Worm (Caenorhabditis elegans) whole organism, L1 larva: ENCODE measurements around the gene lips-1.

Experiments used
- blmp-1 ChIP-seq: fragments of 150-350 bp; optimal IDR thresholded peaks from 2 replicates; lab custom pipeline; 2014; ENCODE audit warnings: missing biosample characterization, missing genetic modification characterization
- ceh-8 ChIP-seq: fragments of 200-800 bp; sonication (Bioruptor generic); optimal IDR thresholded peaks from 2 replicates; lab custom pipeline; 2018; ENCODE audit warnings: mild to moderate bottlenecking, missing genetic modification characterization, moderate library complexity, missing compliant biosample characterization
- ces-1 ChIP-seq: fragments of 150-350 bp; optimal IDR thresholded peaks from 2 replicates; lab custom pipeline; 2014; ENCODE audit warnings: missing biosample characterization, missing genetic modification reagents, missing genetic modification characterization
- fkh-10 ChIP-seq: sonication (generic microtip); optimal IDR thresholded peaks from 2 replicates; lab custom pipeline; 2017; ENCODE audit warnings: missing biosample characterization, missing genetic modification reagents, missing genetic modification characterization
- nhr-76 ChIP-seq: sonication (generic microtip); optimal IDR thresholded peaks from 2 replicates; lab custom pipeline; 2017; ENCODE audit warnings: missing biosample characterization, missing genetic modification characterization
- nhr-77 ChIP-seq: fragments of 150-350 bp; optimal IDR thresholded peaks from 2 replicates; lab custom pipeline; 2014; ENCODE audit warnings: missing biosample characterization, missing genetic modification characterization
- pqm-1 ChIP-seq: sonication (generic microtip); optimal IDR thresholded peaks from 3 replicates; lab custom pipeline; 2017; ENCODE audit warnings: missing biosample characterization, missing genetic modification characterization
- rnt-1 ChIP-seq: sonication (generic microtip); optimal IDR thresholded peaks from 2 replicates; lab custom pipeline; 2016; ENCODE audit warnings: mild to moderate bottlenecking, missing genetic modification characterization, moderate library complexity, missing compliant biosample characterization
- skn-1 ChIP-seq: fragments of 150-350 bp; optimal IDR thresholded peaks from 2 replicates; lab custom pipeline; 2014; ENCODE audit warnings: missing biosample characterization, missing genetic modification characterization
- sup-37 ChIP-seq: fragments of 200-800 bp; sonication (Bioruptor generic); optimal IDR thresholded peaks from 2 replicates; lab custom pipeline; 2018; ENCODE audit warnings: mild to moderate bottlenecking, missing genetic modification characterization, missing compliant biosample characterization
- unc-62 ChIP-seq: fragments of 150-350 bp; optimal IDR thresholded peaks from 2 replicates; lab custom pipeline; 2014; ENCODE audit warnings: missing biosample characterization, missing genetic modification reagents, missing genetic modification characterization
- zag-1 ChIP-seq: fragments of 150-350 bp; optimal IDR thresholded peaks from 2 replicates; lab custom pipeline; 2014; ENCODE audit warnings: missing biosample characterization, missing genetic modification characterization

- TF ChIP-seq zag-1: no peak
- peak; percentile 53 for TF ChIP-seq rnt-1 (tag; lab: Kevin White, UChicago)
- TF ChIP-seq ces-1 (GFP tag; lab: Kevin White, UChicago): no peak
- TF ChIP-seq nhr-76 (tag; lab: Kevin White, UChicago): no peak
- TF ChIP-seq blmp-1: peak; percentile 62
- peak; percentile 48 for TF ChIP-seq skn-1 (tag; lab: Kevin White, UChicago)
- peak; percentile 20 for TF ChIP-seq sup-37 (GFP tag; lab: Kevin White, UChicago)
- TF ChIP-seq pqm-1: no peak
- TF ChIP-seq ceh-8 (GFP tag; lab: Kevin White, UChicago): no peak
- TF ChIP-seq nhr-77 (tag; lab: Kevin White, UChicago): no peak
- TF ChIP-seq unc-62: no peak
- TF ChIP-seq fkh-10 (GFP tag; lab: Kevin White, UChicago): no peak
Measured at ce11 chrX:12458021-12458420, 34.5 kb upstream of the lips-1 start.
